Worm (Caenorhabditis elegans): ENCODE measurements around the gene his-16.

DNA sequence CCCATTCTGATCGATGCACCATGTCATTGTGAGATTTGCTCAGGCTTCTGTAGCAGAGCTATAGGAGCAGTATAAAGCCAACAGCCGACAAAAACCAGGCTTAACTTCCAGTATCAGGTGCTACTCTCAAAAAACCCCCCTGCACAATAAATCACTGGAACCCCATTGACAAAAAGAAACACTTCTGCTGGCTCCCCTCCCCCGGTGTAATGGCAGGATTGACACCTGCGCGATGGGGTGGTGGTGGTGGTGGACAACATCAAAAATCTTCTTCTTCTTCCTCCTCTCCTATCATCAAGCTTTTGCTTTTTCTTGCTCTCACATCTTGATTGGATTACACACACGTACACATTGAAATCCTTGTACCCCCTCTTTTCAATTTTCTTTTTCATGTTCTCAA is 28.2 kb downstream of the his-16 start:
- no peak for TF ChIP-seq snpc-4 (tag; optimal IDR thresholded peaks at IDR 0.05)
- TF ChIP-seq lsy-2 (tag; optimal IDR thresholded peaks at IDR 0.05): no peak
- no peak for TF ChIP-seq nhr-237 (tag; optimal IDR thresholded peaks at IDR 0.05)
